Fruit fly (Drosophila melanogaster) whole organism, wandering third instar larva: Measurements from ENCODE around the gene CG12439.

Source experiments
- Abd-B ChIP-seq: fragments of >200 bp; optimal IDR thresholded peaks from 2 replicates; lab custom pipeline; 2017; ENCODE audit warnings: missing biosample characterization, missing genetic modification characterization
- CG32264 ChIP-seq: fragments of 200-800 bp; sonication (Bioruptor generic); optimal IDR thresholded peaks from 2 replicates; lab custom pipeline; 2016; ENCODE audit warnings: missing biosample characterization, missing genetic modification characterization
- CrebA ChIP-seq: fragments of 200-800 bp; sonication (Bioruptor generic); optimal IDR thresholded peaks from 2 replicates; lab custom pipeline; 2016; ENCODE audit warnings: missing biosample characterization, mild to moderate bottlenecking, missing genetic modification characterization, borderline replicate concordance
- Jra ChIP-seq: sonication (Bioruptor generic); optimal IDR thresholded peaks from 2 replicates; lab custom pipeline; 2016; ENCODE audit warnings: missing biosample characterization, missing genetic modification characterization
- Myc ChIP-seq: fragments of >200 bp; optimal IDR thresholded peaks from 2 replicates; lab custom pipeline; 2017
- br ChIP-seq: fragments of 200-800 bp; sonication (Bioruptor generic); optimal IDR thresholded peaks from 2 replicates; lab custom pipeline; 2016; ENCODE audit warnings: missing biosample characterization, missing genetic modification characterization
- dsf ChIP-seq: sonication (Bioruptor generic); optimal IDR thresholded peaks from 2 replicates; lab custom pipeline; 2016; ENCODE audit warnings: missing biosample characterization, missing genetic modification characterization, borderline replicate concordance
- ey ChIP-seq: fragments of 200-800 bp; sonication (Bioruptor generic); optimal IDR thresholded peaks from 2 replicates; lab custom pipeline; 2016; ENCODE audit warnings: missing biosample characterization, missing genetic modification characterization
- fru ChIP-seq: fragments of 200-800 bp; sonication (Bioruptor generic); optimal IDR thresholded peaks from 3 replicates; lab custom pipeline; 2016; ENCODE audit warnings: missing biosample characterization, mild to moderate bottlenecking, missing genetic modification characterization
- rgr ChIP-seq: fragments of 200-800 bp; sonication (Bioruptor generic); optimal IDR thresholded peaks from 3 replicates; lab custom pipeline; 2016; ENCODE audit warnings: missing biosample characterization, mild to moderate bottlenecking, missing genetic modification characterization
- usp ChIP-seq: fragments of >200 bp; optimal IDR thresholded peaks from 2 replicates; lab custom pipeline; 2017; ENCODE audit warnings: missing biosample characterization, missing genetic modification characterization
- woc ChIP-seq: sonication (Bioruptor generic); optimal IDR thresholded peaks from 2 replicates; lab custom pipeline; 2016; ENCODE audit warnings: missing biosample characterization, mild to moderate bottlenecking, missing genetic modification characterization

DNA sequence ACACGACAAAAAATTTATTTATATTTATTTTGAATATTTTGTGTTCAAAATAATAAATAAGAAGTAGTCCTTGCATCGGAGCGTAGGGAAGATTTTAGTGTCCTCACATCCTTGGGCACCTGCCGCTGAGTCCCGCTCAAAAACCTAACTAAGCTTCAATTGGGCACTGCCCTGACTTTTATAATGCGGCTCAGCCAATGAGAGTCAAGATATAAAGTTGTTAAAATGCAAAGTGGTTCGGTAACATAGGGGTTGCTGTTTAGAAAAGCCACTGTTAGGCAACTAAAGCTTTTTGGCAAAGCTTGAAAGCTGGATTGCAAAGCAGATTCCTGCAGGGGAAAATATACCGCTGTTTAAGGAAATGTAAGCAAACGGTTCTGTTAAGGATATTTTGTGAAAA is 5.8 kb downstream of the CG12439 start:
- no peak for TF ChIP-seq woc
- TF ChIP-seq rgr: no peak
- no peak for TF ChIP-seq Abd-B (GFP tag; lab: Kevin White, UChicago)
- TF ChIP-seq ey (GFP tag; lab: Kevin White, UChicago): no peak
- TF ChIP-seq br (GFP tag; lab: Kevin White, UChicago): no peak
- TF ChIP-seq usp (GFP tag; lab: Kevin White, UChicago): no peak
- no peak for TF ChIP-seq dsf (GFP tag; lab: Kevin White, UChicago)
- no peak for TF ChIP-seq CG32264
- TF ChIP-seq Myc (lab: Kevin White, UChicago): no peak
- TF ChIP-seq Jra (GFP tag; lab: Kevin White, UChicago): no peak
- no peak for TF ChIP-seq CrebA (GFP tag; lab: Kevin White, UChicago)
- TF ChIP-seq fru (GFP tag; lab: Kevin White, UChicago): no peak
